Fruit fly (Drosophila melanogaster) S2 (cell line): ENCODE results near the gene CG8564.
A peak's percentile ranks its signal among the peaks of the same experiment; 100 is the strongest.

ENCODE experiments used
- CG8478 ChIP-seq: fragments of >200 bp; optimal IDR thresholded peaks from 2 replicates; lab custom pipeline; 2018
- CTCF ChIP-seq, 2 experiments: fragments of >200 bp; optimal IDR thresholded peaks; 2 replicates each; lab custom pipeline; 2018

CG8564 gene

dm6 chr3L:7390004-7390403, 2.3 kb upstream of the CG8564 start:
- TF ChIP-seq CG8478 (lab: Kevin White, UChicago) (no peak), CTCF (optimal IDR thresholded peaks at IDR 0.05; lab: Kevin White, UChicago) (no peak)

- TF ChIP-seq CG8478 (lab: Kevin White, UChicago) (no peak), CTCF (optimal IDR thresholded peaks at IDR 0.05; lab: Kevin White, UChicago) (no peak)
Measured at dm6 chr3L:7381359-7381976, 6.2 kb downstream of the CG8564 start, which contains the start of the genes SMSr and smid. TSS of gene SMSr (minus strand) at chr3L:7381474. TSS of gene smid (plus strand) at chr3L:7381614.

- TF ChIP-seq CG8478 (lab: Kevin White, UChicago) (no peak), CTCF (optimal IDR thresholded peaks at IDR 0.05; lab: Kevin White, UChicago) (no peak)
Measured at dm6 chr3L:7380395-7380794, 7.3 kb downstream of the CG8564 start.

- TF ChIP-seq CG8478 (lab: Kevin White, UChicago): no peak
- no peak for TF ChIP-seq CTCF (optimal IDR thresholded peaks at IDR 0.05; lab: Kevin White, UChicago)
Measured at dm6 chr3L:7376830-7377229, 10.9 kb downstream of the CG8564 start.

dm6 chr3L:7376151-7376550, 11.6 kb downstream of the CG8564 start:
- TF ChIP-seq CG8478 (lab: Kevin White, UChicago) (no peak), CTCF (optimal IDR thresholded peaks at IDR 0.05; lab: Kevin White, UChicago) (no peak)

dm6 chr3L:7371290-7371689, 16.4 kb downstream of the CG8564 start:
- TF ChIP-seq CG8478 (lab: Kevin White, UChicago): no peak
- TF ChIP-seq CTCF (optimal IDR thresholded peaks at IDR 0.05; lab: Kevin White, UChicago): peak in 1 of 2 experiments; percentile 13

dm6 chr3L:7370231-7370882, 17.4 kb downstream of the CG8564 start:
- no peak for TF ChIP-seq CG8478 (lab: Kevin White, UChicago)
- no peak for TF ChIP-seq CTCF (optimal IDR thresholded peaks at IDR 0.05; lab: Kevin White, UChicago)

dm6 chr3L:7369543-7369942, 18.2 kb downstream of the CG8564 start, which contains the start of gene akirin:
TSS of gene akirin (plus strand) at chr3L:7369843.
- TF ChIP-seq CTCF (optimal IDR thresholded peaks at IDR 0.05; lab: Kevin White, UChicago) (no peak), CG8478 (lab: Kevin White, UChicago) (no peak)

dm6 chr3L:7368934-7369333, 18.8 kb downstream of the CG8564 start, which contains the start of gene Sh3beta:
TSS of gene Sh3beta (minus strand) at chr3L:7369260.
- TF ChIP-seq CTCF (optimal IDR thresholded peaks at IDR 0.05; lab: Kevin White, UChicago): no peak
- TF ChIP-seq CG8478 (lab: Kevin White, UChicago): no peak

- TF ChIP-seq CTCF (optimal IDR thresholded peaks at IDR 0.05; lab: Kevin White, UChicago): no peak
- no peak for TF ChIP-seq CG8478 (lab: Kevin White, UChicago)
Measured at dm6 chr3L:7367798-7368678, 19.7 kb downstream of the CG8564 start.

dm6 chr3L:7364717-7365278, 22.9 kb downstream of the CG8564 start:
- TF ChIP-seq CTCF (optimal IDR thresholded peaks at IDR 0.05; lab: Kevin White, UChicago) (no peak), CG8478 (lab: Kevin White, UChicago) (no peak)

- TF ChIP-seq CG8478 (lab: Kevin White, UChicago) (no peak), CTCF (optimal IDR thresholded peaks at IDR 0.05; lab: Kevin White, UChicago) (no peak)
Measured at dm6 chr3L:7361095-7361522, 26.6 kb downstream of the CG8564 start.

- TF ChIP-seq CTCF (optimal IDR thresholded peaks at IDR 0.05; lab: Kevin White, UChicago) (peak; percentile 16 to 40), CG8478 (lab: Kevin White, UChicago) (no peak)
Measured at dm6 chr3L:7360324-7360852, 27.3 kb downstream of the CG8564 start, which contains the start of gene Sec63. TSS of gene Sec63 (plus strand) at chr3L:7360561.

- TF ChIP-seq CG8478 (lab: Kevin White, UChicago): no peak
- no peak for TF ChIP-seq CTCF (optimal IDR thresholded peaks at IDR 0.05; lab: Kevin White, UChicago)
Measured at dm6 chr3L:7359827-7360323, 27.8 kb downstream of the CG8564 start, which contains the start of gene pst. TSS of gene pst (minus strand) at chr3L:7360263.
